Fruit fly (Drosophila melanogaster) whole organism, embryonic: ENCODE measurements around the gene His3.3B.

ENCODE experiments used
- CG11398 ChIP-seq: fragments of 200-800 bp; sonication (Bioruptor generic); optimal IDR thresholded peaks from 2 replicates; lab custom pipeline; 2016; ENCODE audit warnings: missing biosample characterization, missing genetic modification characterization
- CG12071 ChIP-seq: fragments of 200-800 bp; sonication (Bioruptor generic); optimal IDR thresholded peaks from 3 replicates; lab custom pipeline; 2018; ENCODE audit warnings: missing biosample characterization, mild to moderate bottlenecking, missing genetic modification characterization
- CG12659 ChIP-seq: fragments of 200-800 bp; sonication (Bioruptor generic); optimal IDR thresholded peaks from 3 replicates; lab custom pipeline; 2017; ENCODE audit warnings: mild to moderate bottlenecking, missing biosample characterization, missing genetic modification reagents, missing genetic modification characterization
- CG12942 ChIP-seq: fragments of 200-800 bp; sonication (Bioruptor generic); optimal IDR thresholded peaks from 3 replicates; lab custom pipeline; 2016; ENCODE audit warnings: missing biosample characterization, missing genetic modification characterization
- CG13424 ChIP-seq: fragments of 200-800 bp; sonication (Bioruptor generic); optimal IDR thresholded peaks from 2 replicates; lab custom pipeline; 2019; ENCODE audit warnings: missing biosample characterization, mild to moderate bottlenecking, missing genetic modification characterization, moderate library complexity
- CG14050 ChIP-seq: fragments of 200-800 bp; sonication (Bioruptor generic); IDR thresholded peaks from 3 replicates; pipeline ENCODE4 v1.3.6; 2022; ENCODE audit warnings: missing biosample characterization, missing genetic modification characterization
- CG14860 ChIP-seq: fragments of 200-800 bp; sonication (Bioruptor generic); IDR thresholded peaks from 3 replicates; pipeline ENCODE4 v1.3.6; 2022; ENCODE audit warnings: missing biosample characterization, missing genetic modification characterization; ENCODE audit not compliant: partially characterized antibody
- CG15479 ChIP-seq: fragments of 200-800 bp; sonication (Bioruptor generic); optimal IDR thresholded peaks from 3 replicates; lab custom pipeline; 2019; ENCODE audit warnings: missing biosample characterization, mild to moderate bottlenecking, missing genetic modification characterization, moderate library complexity
- CG16815 ChIP-seq: fragments of 200-800 bp; sonication (Bioruptor generic); optimal IDR thresholded peaks from 3 replicates; lab custom pipeline; 2017; ENCODE audit warnings: missing biosample characterization, mild to moderate bottlenecking, missing genetic modification characterization
- CG17361 ChIP-seq: fragments of 200-800 bp; sonication (Bioruptor generic); IDR thresholded peaks from 3 replicates; pipeline ENCODE4 v1.3.6; 2022; ENCODE audit warnings: missing biosample characterization, missing genetic modification characterization
- CG2120 ChIP-seq: fragments of 200-800 bp; sonication (Bioruptor generic); optimal IDR thresholded peaks from 3 replicates; lab custom pipeline; 2016; ENCODE audit warnings: missing biosample characterization, missing genetic modification characterization
- CG33557 ChIP-seq: fragments of 200-800 bp; sonication (Bioruptor generic); optimal IDR thresholded peaks from 2 replicates; lab custom pipeline; 2019; ENCODE audit warnings: missing biosample characterization, mild to moderate bottlenecking, missing genetic modification characterization, moderate library complexity
- CG34422 ChIP-seq: fragments of 200-800 bp; sonication (Bioruptor generic); IDR thresholded peaks from 3 replicates; pipeline ENCODE4 v1.3.6; 2022; ENCODE audit warnings: missing biosample characterization, missing genetic modification characterization
- CG3838 ChIP-seq: fragments of 200-800 bp; sonication (Bioruptor generic); optimal IDR thresholded peaks from 3 replicates; lab custom pipeline; 2016; ENCODE audit warnings: missing biosample characterization, missing genetic modification characterization
- CG42726 ChIP-seq: fragments of 200-800 bp; sonication (Bioruptor generic); IDR thresholded peaks from 2 replicates; pipeline ENCODE4 v1.3.6; 2022; ENCODE audit warnings: missing biosample characterization, missing genetic modification characterization; ENCODE audit not compliant: partially characterized antibody
- CG5953 ChIP-seq: fragments of 200-800 bp; sonication (Bioruptor generic); IDR thresholded peaks from 2 replicates; pipeline ENCODE4 v1.3.6; 2022; ENCODE audit warnings: missing biosample characterization, missing genetic modification characterization
- CG6654 ChIP-seq: fragments of 200-800 bp; sonication (Bioruptor generic); optimal IDR thresholded peaks from 2 replicates; lab custom pipeline; 2017; ENCODE audit warnings: missing biosample characterization, mild to moderate bottlenecking, missing genetic modification characterization
- CG7372 ChIP-seq: fragments of 200-800 bp; sonication (Bioruptor generic); IDR thresholded peaks from 2 replicates; pipeline ENCODE4 v1.3.6; 2022; ENCODE audit warnings: missing biosample characterization, missing genetic modification characterization
- CG7556 ChIP-seq: fragments of 200-800 bp; sonication (Bioruptor generic); optimal IDR thresholded peaks from 2 replicates; lab custom pipeline; 2017; ENCODE audit warnings: missing biosample characterization, mild to moderate bottlenecking, missing genetic modification characterization
- CG7963 ChIP-seq: fragments of 200-800 bp; sonication (Bioruptor generic); IDR thresholded peaks from 3 replicates; pipeline ENCODE4 v1.3.6; 2022; ENCODE audit warnings: missing biosample characterization, missing genetic modification characterization; ENCODE audit not compliant: partially characterized antibody
- CG7987 ChIP-seq: fragments of 200-800 bp; sonication (Bioruptor generic); optimal IDR thresholded peaks from 2 replicates; lab custom pipeline; 2018; ENCODE audit warnings: missing biosample characterization, mild to moderate bottlenecking, missing genetic modification characterization, moderate library complexity
- CG9437 ChIP-seq: fragments of 200-800 bp; sonication (Bioruptor generic); optimal IDR thresholded peaks from 2 replicates; lab custom pipeline; 2018; ENCODE audit warnings: missing biosample characterization, mild to moderate bottlenecking, missing genetic modification characterization
- CrebB ChIP-seq: fragments of 200-800 bp; sonication (Bioruptor generic); optimal IDR thresholded peaks from 3 replicates; lab custom pipeline; 2018; ENCODE audit warnings: missing biosample characterization, mild to moderate bottlenecking, missing genetic modification characterization
- D ChIP-seq, 2 experiments: fragments of 200-800 bp in 1 of 2; fragments of >200 bp in 1 of 2; sonication (Bioruptor generic) in 1 of 2; optimal IDR thresholded peaks; 2 replicates in 1 of 2; 3 replicates in 1 of 2; lab custom pipeline; 2017; ENCODE audit warnings: mild to moderate bottlenecking in 1 of 2, missing biosample characterization in 1 of 2, missing genetic modification characterization in 1 of 2, missing genetic modification reagents in 1 of 2
- Dbx ChIP-seq: fragments of 200-800 bp; sonication (Bioruptor generic); IDR thresholded peaks from 3 replicates; pipeline ENCODE4 v1.3.6; 2022; ENCODE audit warnings: missing biosample characterization, missing genetic modification characterization
- Dp ChIP-seq: fragments of 200-800 bp; sonication (Bioruptor generic); optimal IDR thresholded peaks from 2 replicates; lab custom pipeline; 2018; ENCODE audit warnings: missing biosample characterization, mild to moderate bottlenecking, missing genetic modification characterization, moderate library complexity
- Lhr ChIP-seq: fragments of 200-800 bp; sonication (Bioruptor generic); optimal IDR thresholded peaks from 3 replicates; lab custom pipeline; 2017; ENCODE audit warnings: mild to moderate bottlenecking, missing biosample characterization, missing genetic modification reagents, missing genetic modification characterization
- NC2α ChIP-seq: fragments of 200-800 bp; sonication (Bioruptor generic); optimal IDR thresholded peaks from 2 replicates; lab custom pipeline; 2016; ENCODE audit warnings: missing biosample characterization, missing genetic modification characterization
- NfI ChIP-seq: fragments of 200-800 bp; sonication (Bioruptor generic); optimal IDR thresholded peaks from 3 replicates; lab custom pipeline; 2018; ENCODE audit warnings: missing biosample characterization, mild to moderate bottlenecking, missing genetic modification characterization, moderate library complexity
- Pdp1 ChIP-seq, 2 experiments: fragments of 200-800 bp; sonication (Bioruptor generic); optimal IDR thresholded peaks; 3 replicates each; lab custom pipeline; 2016; ENCODE audit warnings: missing biosample characterization in 2 of 2, missing genetic modification characterization in 2 of 2, mild to moderate bottlenecking in 1 of 2, moderate library complexity in 1 of 2
- Xrp1 ChIP-seq: fragments of 200-800 bp; sonication (Bioruptor generic); IDR thresholded peaks from 2 replicates; pipeline ENCODE4 v1.3.6; 2022; ENCODE audit warnings: missing biosample characterization, missing genetic modification characterization
- al ChIP-seq: fragments of 200-800 bp; sonication (Bioruptor generic); IDR thresholded peaks from 2 replicates; pipeline ENCODE4 v1.3.6; 2022; ENCODE audit warnings: missing biosample characterization, missing genetic modification characterization
- ara ChIP-seq: fragments of 200-800 bp; sonication (Bioruptor generic); IDR thresholded peaks from 2 replicates; pipeline ENCODE4 v1.3.6; 2022; ENCODE audit warnings: missing biosample characterization, missing genetic modification characterization
- az2 ChIP-seq: fragments of 200-800 bp; sonication (Bioruptor generic); optimal IDR thresholded peaks from 3 replicates; lab custom pipeline; 2016; ENCODE audit warnings: missing biosample characterization, missing genetic modification characterization
- br ChIP-seq: fragments of >200 bp; optimal IDR thresholded peaks from 2 replicates; lab custom pipeline; 2017
- en ChIP-seq: fragments of 200-800 bp; sonication (Bioruptor generic); optimal IDR thresholded peaks from 2 replicates; lab custom pipeline; 2016; ENCODE audit warnings: missing biosample characterization, missing genetic modification characterization
- fd3F ChIP-seq: fragments of 200-800 bp; sonication (Bioruptor generic); optimal IDR thresholded peaks from 2 replicates; lab custom pipeline; 2018; ENCODE audit warnings: missing biosample characterization, mild to moderate bottlenecking, missing genetic modification characterization, moderate library complexity
- fd96Cb ChIP-seq: fragments of 200-800 bp; sonication (Bioruptor generic); optimal IDR thresholded peaks from 2 replicates; lab custom pipeline; 2018; ENCODE audit warnings: missing biosample characterization, mild to moderate bottlenecking, missing genetic modification characterization, moderate library complexity
- grn ChIP-seq: fragments of 200-800 bp; sonication (Bioruptor generic); optimal IDR thresholded peaks from 3 replicates; lab custom pipeline; 2017; ENCODE audit warnings: missing biosample characterization, missing genetic modification characterization
- insv ChIP-seq, 2 experiments: fragments of 200-800 bp; sonication (Bioruptor generic); optimal IDR thresholded peaks; 3 replicates each; lab custom pipeline; 2016 to 2018; ENCODE audit warnings: missing biosample characterization in 2 of 2, missing genetic modification characterization in 2 of 2
- inv ChIP-seq: fragments of 200-800 bp; sonication (Bioruptor generic); IDR thresholded peaks from 2 replicates; pipeline ENCODE4 v1.3.6; 2022; ENCODE audit warnings: missing biosample characterization, missing genetic modification characterization; ENCODE audit not compliant: partially characterized antibody
- jumu ChIP-seq: fragments of 200-800 bp; sonication (Bioruptor generic); optimal IDR thresholded peaks from 3 replicates; lab custom pipeline; 2016; ENCODE audit warnings: missing biosample characterization, missing genetic modification characterization
- mirr ChIP-seq: fragments of 200-800 bp; sonication (Bioruptor generic); optimal IDR thresholded peaks from 3 replicates; lab custom pipeline; 2018; ENCODE audit warnings: missing biosample characterization, mild to moderate bottlenecking, missing genetic modification characterization
- odd ChIP-seq: fragments of 200-800 bp; sonication (Bioruptor generic); optimal IDR thresholded peaks from 2 replicates; lab custom pipeline; 2017; ENCODE audit warnings: missing biosample characterization, mild to moderate bottlenecking, missing genetic modification characterization
- onecut ChIP-seq: fragments of 200-800 bp; sonication (Bioruptor generic); IDR thresholded peaks from 2 replicates; pipeline ENCODE4 v1.3.6; 2022; ENCODE audit warnings: missing biosample characterization, missing genetic modification characterization
- pho ChIP-seq: fragments of 200-800 bp; sonication (Bioruptor generic); optimal IDR thresholded peaks from 2 replicates; lab custom pipeline; 2016; ENCODE audit warnings: missing biosample characterization, missing genetic modification characterization
- sim ChIP-seq: fragments of 200-800 bp; sonication (Bioruptor generic); IDR thresholded peaks from 2 replicates; pipeline ENCODE4 v1.3.6; 2022; ENCODE audit warnings: missing biosample characterization, missing genetic modification characterization
- sqz ChIP-seq: fragments of 200-800 bp; sonication (Bioruptor generic); optimal IDR thresholded peaks from 3 replicates; lab custom pipeline; 2018; ENCODE audit warnings: missing biosample characterization, mild to moderate bottlenecking, missing genetic modification characterization
- tin ChIP-seq: fragments of 200-800 bp; sonication (Bioruptor generic); optimal IDR thresholded peaks from 3 replicates; lab custom pipeline; 2016; ENCODE audit warnings: missing biosample characterization, missing genetic modification characterization
- z ChIP-seq: fragments of 200-800 bp; sonication (Bioruptor generic); IDR thresholded peaks from 3 replicates; pipeline ENCODE4 v1.3.6; 2022; ENCODE audit warnings: missing biosample characterization, missing genetic modification characterization

Gene His3.3B

dm6 chrX:9193604-9194003, 37.1 kb upstream of the His3.3B start, which contains the start of gene CG12106 (continued):
- TF ChIP-seq CG33557 (GFP tag; lab: Kevin White, UChicago) (peak; percentile 31), CG12659 (GFP tag; lab: Kevin White, UChicago) (peak; percentile 48), onecut (GFP tag; lab: Robert Waterston, UW) (peak; percentile 32; the same call in 1 of the 2 replicates), ara (GFP tag; lab: Robert Waterston, UW) (no peak), CG2120 (GFP tag; lab: Kevin White, UChicago) (peak; percentile 74), br (lab: Kevin White, UChicago) (no peak), CG6654 (GFP tag; lab: Kevin White, UChicago) (no peak), Pdp1 (GFP tag; optimal IDR thresholded peaks at IDR 0.05; lab: Kevin White, UChicago) (peak in 1 of 2 experiments; percentile 20), az2 (GFP tag; lab: Kevin White, UChicago) (peak; percentile 26), CG7556 (no peak), CG42726 (no peak), CG16815 (GFP tag; lab: Kevin White, UChicago) (no peak), inv (GFP tag; lab: Robert Waterston, UW) (no peak), NC2α (GFP tag; lab: Kevin White, UChicago) (no peak), Dp (GFP tag; lab: Kevin White, UChicago) (peak; percentile 24), CG7987 (GFP tag; lab: Kevin White, UChicago) (no peak), tin (GFP tag; lab: Kevin White, UChicago) (peak; percentile 18), mirr (GFP tag; lab: Kevin White, UChicago) (peak; percentile 34), fd96Cb (tag; lab: Kevin White, UChicago) (peak; percentile 37), CG34422 (GFP tag; lab: Robert Waterston, UW) (no peak), CG13424 (peak; percentile 67), Dbx (GFP tag; lab: Robert Waterston, UW) (0 out of 3 replicates have a peak, but pooled peaks have one; percentile 23), Xrp1 (GFP tag; lab: Robert Waterston, UW) (peak; percentile 41; the same call in 1 of the 2 replicates), D (optimal IDR thresholded peaks at IDR 0.05; lab: Kevin White, UChicago) (no peak), D (GFP tag; optimal IDR thresholded peaks at IDR 0.05; lab: Kevin White, UChicago) (no peak), sqz (GFP tag; lab: Kevin White, UChicago) (no peak), grn (GFP tag; lab: Kevin White, UChicago) (no peak), CG15479 (GFP tag; lab: Kevin White, UChicago) (peak; percentile 29), CG7372 (peak; percentile 53; the same call in 1 of the 2 replicates), odd (no peak), CG9437 (no peak), Lhr (GFP tag; lab: Kevin White, UChicago) (no peak), CG5953 (no peak), CG14050 (peak; percentile 32; the same call in 1 of the 3 replicates), NfI (GFP tag; lab: Kevin White, UChicago) (peak; percentile 63), fd3F (GFP tag; lab: Kevin White, UChicago) (peak; percentile 22), sim (GFP tag; lab: Robert Waterston, UW) (no peak), CrebB (no peak), CG17361 (GFP tag; lab: Robert Waterston, UW) (peak; percentile 41; the same call in 1 of the 3 replicates), CG12071 (GFP tag; lab: Kevin White, UChicago) (no peak), CG14860 (GFP tag; lab: Robert Waterston, UW) (no peak), en (GFP tag; lab: Kevin White, UChicago) (no peak), z (GFP tag; lab: Robert Waterston, UW) (no peak), CG7963 (GFP tag; lab: Robert Waterston, UW) (no peak), CG3838 (GFP tag; lab: Kevin White, UChicago) (no peak), jumu (GFP tag; lab: Kevin White, UChicago) (peak; percentile 11), CG11398 (GFP tag; lab: Kevin White, UChicago) (no peak), insv (GFP tag; optimal IDR thresholded peaks at IDR 0.05; lab: Kevin White, UChicago) (no peak), CG12942 (GFP tag; lab: Kevin White, UChicago) (peak; percentile 34), al (GFP tag; lab: Robert Waterston, UW) (peak; percentile 7; the same call in 1 of the 2 replicates), pho (no peak)
